Worm (Caenorhabditis elegans): ENCODE data around the gene nhr-150.

The nhr-150 gene

ce11 chrV:15481374-15481773, at the start of gene nhr-150:
nhr-150 (minus strand) TSS chrV:15481465.
- TF ChIP-seq tbx-37 (GFP tag; conservative IDR thresholded peaks at IDR 0.05): no peak
- TF ChIP-seq ets-7 (tag; optimal IDR thresholded peaks at IDR 0.05): no peak
- TF ChIP-seq sea-1 (GFP tag; conservative IDR thresholded peaks at IDR 0.05): no peak
- no peak for TF ChIP-seq tra-4 (tag; optimal IDR thresholded peaks at IDR 0.05)
- no peak for TF ChIP-seq ceh-36 (tag; optimal IDR thresholded peaks at IDR 0.05)
- TF ChIP-seq F13C5.2 (tag; optimal IDR thresholded peaks at IDR 0.05): no peak
- TF ChIP-seq tbx-11 (GFP tag; IDR thresholded peaks at IDR 0.05): no peak
- TF ChIP-seq hmg-4 (GFP tag; optimal IDR thresholded peaks at IDR 0.05): no peak
- TF ChIP-seq pes-1 (GFP tag; IDR thresholded peaks at IDR 0.05): no peak
- TF ChIP-seq B0310.2 (tag; optimal IDR thresholded peaks at IDR 0.05): no peak
- TF ChIP-seq hnd-1 (tag; optimal IDR thresholded peaks at IDR 0.05): no peak
- TF ChIP-seq scrt-1 (GFP tag; IDR thresholded peaks at IDR 0.05): no peak
- TF ChIP-seq hmbx-1 (tag; optimal IDR thresholded peaks at IDR 0.05): no peak
- TF ChIP-seq aly-1 (tag; optimal IDR thresholded peaks at IDR 0.05): no peak
- TF ChIP-seq ama-1 (optimal IDR thresholded peaks at IDR 0.05): no peak

DNA sequence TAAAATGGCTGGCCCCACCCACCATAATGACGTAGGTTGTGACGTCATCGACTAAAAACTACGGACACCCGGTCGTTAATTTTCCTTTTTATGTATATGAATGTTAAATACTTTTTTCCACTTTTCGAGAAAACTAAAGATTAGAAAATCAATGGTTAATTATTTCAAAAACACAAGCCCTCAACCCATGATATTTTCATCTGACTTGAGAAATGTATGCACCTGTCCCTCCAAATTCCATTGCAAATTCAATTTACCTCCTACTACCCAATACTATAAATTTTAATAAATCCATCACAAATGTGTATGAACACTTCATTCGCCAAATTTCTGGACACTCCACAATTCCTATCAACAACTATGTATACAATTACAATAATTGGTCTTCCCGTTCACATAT, 47.8 kb upstream of the nhr-150 start, which contains the start of gene srh-276:
TSS of gene srh-276 (plus strand) at position 301 of the 400 bp plus-strand sequence.
- TF ChIP-seq aly-1 (tag; optimal IDR thresholded peaks at IDR 0.05) (no peak), hmg-4 (GFP tag; optimal IDR thresholded peaks at IDR 0.05) (no peak), F13C5.2 (tag; optimal IDR thresholded peaks at IDR 0.05) (no peak), tbx-11 (GFP tag; IDR thresholded peaks at IDR 0.05) (no peak), scrt-1 (GFP tag; IDR thresholded peaks at IDR 0.05) (no peak), tbx-37 (GFP tag; conservative IDR thresholded peaks at IDR 0.05) (no peak), flt-1 (GFP tag; IDR thresholded peaks at IDR 0.05) (no peak), B0310.2 (tag; optimal IDR thresholded peaks at IDR 0.05) (no peak), pes-1 (GFP tag; IDR thresholded peaks at IDR 0.05) (no peak), tra-4 (tag; optimal IDR thresholded peaks at IDR 0.05) (no peak), ama-1 (optimal IDR thresholded peaks at IDR 0.05) (no peak), ets-7 (tag; optimal IDR thresholded peaks at IDR 0.05) (no peak), hnd-1 (tag; optimal IDR thresholded peaks at IDR 0.05) (no peak), ceh-36 (tag; optimal IDR thresholded peaks at IDR 0.05) (no peak), hmbx-1 (tag; optimal IDR thresholded peaks at IDR 0.05) (no peak), ceh-13 (GFP tag; optimal IDR thresholded peaks at IDR 0.05) (no peak), sea-1 (GFP tag; conservative IDR thresholded peaks at IDR 0.05) (no peak)

DNA sequence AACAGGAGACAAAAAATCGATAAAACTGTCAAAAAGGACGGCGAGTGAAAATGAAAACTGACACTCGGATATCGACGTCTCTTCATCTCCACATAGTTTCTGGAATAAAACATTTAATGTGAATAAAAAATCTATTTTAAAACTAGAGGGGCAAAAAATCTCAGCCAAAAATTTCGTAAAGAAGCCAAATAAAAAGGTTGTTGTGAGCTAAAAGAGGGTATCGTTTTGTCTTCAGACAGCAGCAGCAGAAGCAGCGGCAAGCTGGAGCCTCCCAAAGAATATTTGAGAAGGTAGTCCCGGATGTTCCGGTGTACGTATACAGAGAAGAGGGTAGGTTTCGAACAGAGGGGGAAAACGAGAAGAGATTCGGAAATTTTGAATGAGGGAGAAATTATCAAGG, 40.7 kb upstream of the nhr-150 start, which contains the start of gene lgc-31:
TSS of gene lgc-31 (minus strand) at position 101 of the 400 bp plus-strand sequence.
- TF ChIP-seq sea-1 (GFP tag; conservative IDR thresholded peaks at IDR 0.05) (no peak), hmg-4 (GFP tag; optimal IDR thresholded peaks at IDR 0.05) (no peak), aly-1 (tag; optimal IDR thresholded peaks at IDR 0.05) (no peak), tra-4 (tag; optimal IDR thresholded peaks at IDR 0.05) (no peak), hmbx-1 (tag; optimal IDR thresholded peaks at IDR 0.05) (no peak), pes-1 (GFP tag; IDR thresholded peaks at IDR 0.05) (no peak), tbx-11 (GFP tag; IDR thresholded peaks at IDR 0.05) (no peak), ceh-13 (GFP tag; optimal IDR thresholded peaks at IDR 0.05) (no peak), flt-1 (GFP tag; IDR thresholded peaks at IDR 0.05) (no peak), F13C5.2 (tag; optimal IDR thresholded peaks at IDR 0.05) (no peak), ets-7 (tag; optimal IDR thresholded peaks at IDR 0.05) (no peak), ama-1 (optimal IDR thresholded peaks at IDR 0.05) (no peak)

DNA sequence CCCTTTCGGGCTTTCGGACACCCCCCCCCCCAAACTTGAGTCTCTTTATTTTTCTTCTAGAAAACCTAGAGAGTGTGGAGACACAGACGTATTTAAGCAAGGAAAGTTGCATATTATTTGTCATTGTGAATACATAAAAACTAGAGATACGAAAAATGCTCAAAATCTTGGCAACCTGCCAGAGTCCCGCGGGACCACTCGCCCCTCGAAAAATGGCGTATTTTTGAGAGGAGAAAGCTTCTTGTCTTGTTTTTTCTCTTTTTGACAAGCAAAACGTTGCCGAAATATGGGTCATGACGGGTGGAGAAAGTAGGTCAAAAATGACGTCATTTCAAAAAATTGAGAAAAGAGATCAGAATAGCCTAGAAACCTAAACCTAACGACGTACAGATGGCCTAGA, 39.1 kb upstream of the nhr-150 start:
- TF ChIP-seq B0310.2 (tag; optimal IDR thresholded peaks at IDR 0.05) (no peak), tra-4 (tag; optimal IDR thresholded peaks at IDR 0.05) (no peak), aly-1 (tag; optimal IDR thresholded peaks at IDR 0.05) (no peak), flt-1 (GFP tag; IDR thresholded peaks at IDR 0.05) (no peak), hmg-4 (GFP tag; optimal IDR thresholded peaks at IDR 0.05) (no peak), tbx-37 (GFP tag; conservative IDR thresholded peaks at IDR 0.05) (no peak), F13C5.2 (tag; optimal IDR thresholded peaks at IDR 0.05) (no peak), sea-1 (GFP tag; conservative IDR thresholded peaks at IDR 0.05) (no peak), ama-1 (optimal IDR thresholded peaks at IDR 0.05) (no peak), hnd-1 (tag; optimal IDR thresholded peaks at IDR 0.05) (no peak), ets-7 (tag; optimal IDR thresholded peaks at IDR 0.05) (no peak), tbx-11 (GFP tag; IDR thresholded peaks at IDR 0.05) (no peak), ceh-36 (tag; optimal IDR thresholded peaks at IDR 0.05) (no peak), pes-1 (GFP tag; IDR thresholded peaks at IDR 0.05) (no peak), hmbx-1 (tag; optimal IDR thresholded peaks at IDR 0.05) (no peak)

- TF ChIP-seq B0310.2 (tag; optimal IDR thresholded peaks at IDR 0.05) (no peak), sea-1 (GFP tag; conservative IDR thresholded peaks at IDR 0.05) (no peak), ceh-36 (tag; optimal IDR thresholded peaks at IDR 0.05) (no peak), tra-4 (tag; optimal IDR thresholded peaks at IDR 0.05) (no peak), flt-1 (GFP tag; IDR thresholded peaks at IDR 0.05) (no peak), tbx-37 (GFP tag; conservative IDR thresholded peaks at IDR 0.05) (no peak), tbx-11 (GFP tag; IDR thresholded peaks at IDR 0.05) (no peak), ceh-13 (GFP tag; optimal IDR thresholded peaks at IDR 0.05) (no peak), F13C5.2 (tag; optimal IDR thresholded peaks at IDR 0.05) (no peak), hnd-1 (tag; optimal IDR thresholded peaks at IDR 0.05) (no peak), pes-1 (GFP tag; IDR thresholded peaks at IDR 0.05) (no peak), ets-7 (tag; optimal IDR thresholded peaks at IDR 0.05) (no peak), ama-1 (optimal IDR thresholded peaks at IDR 0.05) (no peak), aly-1 (tag; optimal IDR thresholded peaks at IDR 0.05) (no peak), hmg-4 (GFP tag; optimal IDR thresholded peaks at IDR 0.05) (no peak), hmbx-1 (tag; optimal IDR thresholded peaks at IDR 0.05) (no peak)
Measured at ce11 chrV:15519845-15520244, 38.6 kb upstream of the nhr-150 start.

DNA sequence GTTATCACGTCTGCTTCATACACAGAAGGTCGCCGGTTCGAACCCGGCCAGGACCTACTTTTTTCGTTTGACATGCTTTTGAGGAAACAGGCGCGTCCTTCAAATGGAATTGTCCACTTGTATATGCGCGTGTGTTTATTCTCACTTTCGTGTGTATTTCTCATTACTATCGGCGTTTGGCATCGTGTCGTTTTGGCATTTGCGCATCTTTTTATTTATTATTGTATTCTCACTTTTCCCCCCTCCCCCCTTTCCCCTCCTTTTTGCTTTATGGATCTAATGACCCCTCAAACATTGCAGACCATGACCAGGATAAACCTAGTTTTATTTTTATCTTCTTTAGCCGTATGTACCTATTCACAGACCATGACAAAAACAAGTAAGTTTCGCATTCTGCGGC, 36.1 kb upstream of the nhr-150 start, which contains the start of gene F21A3.3:
TSS of gene F21A3.3 (plus strand) at position 301 of the 400 bp plus-strand sequence.
- no peak for TF ChIP-seq flt-1 (GFP tag; IDR thresholded peaks at IDR 0.05)
- TF ChIP-seq ama-1 (optimal IDR thresholded peaks at IDR 0.05): no peak
- TF ChIP-seq tbx-11 (GFP tag; IDR thresholded peaks at IDR 0.05): no peak
- no peak for TF ChIP-seq tra-4 (tag; optimal IDR thresholded peaks at IDR 0.05)
- no peak for TF ChIP-seq hmbx-1 (tag; optimal IDR thresholded peaks at IDR 0.05)
- no peak for TF ChIP-seq ceh-13 (GFP tag; optimal IDR thresholded peaks at IDR 0.05)
- TF ChIP-seq ets-7 (tag; optimal IDR thresholded peaks at IDR 0.05): no peak
- TF ChIP-seq tbx-37 (GFP tag; conservative IDR thresholded peaks at IDR 0.05): no peak
- TF ChIP-seq hnd-1 (tag; optimal IDR thresholded peaks at IDR 0.05): no peak
- TF ChIP-seq ceh-36 (tag; optimal IDR thresholded peaks at IDR 0.05): no peak
- no peak for TF ChIP-seq B0310.2 (tag; optimal IDR thresholded peaks at IDR 0.05)
- TF ChIP-seq scrt-1 (GFP tag; IDR thresholded peaks at IDR 0.05): no peak
- no peak for TF ChIP-seq sea-1 (GFP tag; conservative IDR thresholded peaks at IDR 0.05)

DNA sequence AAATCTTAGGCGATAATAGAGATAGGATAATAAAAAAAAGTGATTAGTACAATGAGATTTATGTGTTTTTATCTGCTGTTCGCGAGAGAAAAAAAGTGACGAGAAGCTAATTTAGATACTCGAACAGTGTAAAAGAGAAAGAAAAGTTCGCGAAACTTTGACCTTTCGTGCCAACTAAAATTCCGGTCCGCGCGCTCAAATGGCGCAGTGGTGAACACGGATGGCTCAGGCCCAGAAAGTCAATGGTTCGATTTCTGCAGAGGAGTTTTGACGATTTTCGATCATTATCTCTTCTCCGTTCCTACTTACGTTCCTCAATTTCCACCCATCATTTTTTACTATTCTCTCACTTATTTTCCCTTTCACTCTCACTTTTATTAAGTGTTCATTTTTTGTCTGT, 35.2 kb upstream of the nhr-150 start:
- TF ChIP-seq flt-1 (GFP tag; IDR thresholded peaks at IDR 0.05) (no peak), hmbx-1 (tag; optimal IDR thresholded peaks at IDR 0.05) (no peak), hmg-4 (GFP tag; optimal IDR thresholded peaks at IDR 0.05) (no peak), sea-1 (GFP tag; conservative IDR thresholded peaks at IDR 0.05) (no peak), ama-1 (optimal IDR thresholded peaks at IDR 0.05) (no peak), F13C5.2 (tag; optimal IDR thresholded peaks at IDR 0.05) (no peak), ceh-36 (tag; optimal IDR thresholded peaks at IDR 0.05) (no peak), tra-4 (tag; optimal IDR thresholded peaks at IDR 0.05) (no peak), ceh-13 (GFP tag; optimal IDR thresholded peaks at IDR 0.05) (no peak), B0310.2 (tag; optimal IDR thresholded peaks at IDR 0.05) (no peak), pes-1 (GFP tag; IDR thresholded peaks at IDR 0.05) (no peak), tbx-11 (GFP tag; IDR thresholded peaks at IDR 0.05) (no peak), aly-1 (tag; optimal IDR thresholded peaks at IDR 0.05) (no peak)
